Fruit fly (Drosophila melanogaster): ENCODE measurements around the gene Cpr76Ba.

- TF ChIP-seq CG15514 (GFP tag; optimal IDR thresholded peaks at IDR 0.05), result no peak
- TF ChIP-seq CG7372 (GFP tag; IDR thresholded peaks at IDR 0.05), result no peak
- no peak for TF ChIP-seq CG6854 (GFP tag; optimal IDR thresholded peaks at IDR 0.05)
- no peak for TF ChIP-seq sob (GFP tag; IDR thresholded peaks at IDR 0.05)
- TF ChIP-seq CG8924 (tag; optimal IDR thresholded peaks at IDR 0.05), result no peak
- TF ChIP-seq Antp (GFP tag; optimal IDR thresholded peaks at IDR 0.05), result no peak
- TF ChIP-seq NC2β (GFP tag; optimal IDR thresholded peaks at IDR 0.05), result no peak
- TF ChIP-seq Myb (GFP tag; optimal IDR thresholded peaks at IDR 0.05), result no peak
- TF ChIP-seq bowl (GFP tag; IDR thresholded peaks at IDR 0.05), result no peak
- no peak for TF ChIP-seq CTCF (GFP tag; optimal IDR thresholded peaks at IDR 0.05)
- TF ChIP-seq CG3726 (GFP tag; IDR thresholded peaks at IDR 0.05), result no peak
- no peak for TF ChIP-seq gfzf (GFP tag; optimal IDR thresholded peaks at IDR 0.05)
- TF ChIP-seq CG7786 (GFP tag; optimal IDR thresholded peaks at IDR 0.05), result no peak
- no peak for TF ChIP-seq CG42726 (GFP tag; IDR thresholded peaks at IDR 0.05; ENCODE audit: partially characterized antibody)
Observed at dm6 chr3L:19482014-19482413, 36.1 kb downstream of the Cpr76Ba start.

Measured in whole organism, embryonic.